Worm (Caenorhabditis elegans) whole organism, L4 larva: ENCODE results near the gene inpp-1.
A peak's percentile ranks its signal among the peaks of the same experiment; 100 is the strongest.

Source experiments
- F26F4.8 ChIP-seq: fragments of 200-800 bp; sonication (Bioruptor generic); conservative IDR thresholded peaks from 2 replicates; pipeline ENCODE4 v1.3.6; 2022; ENCODE audit warnings: missing genetic modification characterization, missing compliant biosample characterization
- R02D3.7 ChIP-seq: fragments of 150-350 bp; sonication (generic microtip); optimal IDR thresholded peaks from 3 replicates; lab custom pipeline; 2014; ENCODE audit warnings: missing biosample characterization, missing genetic modification characterization
- Y105C5A.15 ChIP-seq: fragments of 200-800 bp; sonication (Bioruptor generic); IDR thresholded peaks from 2 replicates; pipeline ENCODE4 v1.3.6; 2022; ENCODE audit warnings: missing genetic modification characterization, missing compliant biosample characterization
- Y75B8A.6 ChIP-seq: fragments of 200-800 bp; sonication (Bioruptor generic); IDR thresholded peaks from 2 replicates; pipeline ENCODE4 v1.3.6; 2022; ENCODE audit warnings: missing genetic modification reagents, missing genetic modification characterization, missing compliant biosample characterization
- ZK337.2 ChIP-seq: fragments of 200-800 bp; sonication (Bioruptor generic); IDR thresholded peaks from 2 replicates; pipeline ENCODE4 v1.3.6; 2022; ENCODE audit warnings: missing genetic modification reagents, missing genetic modification characterization, missing compliant biosample characterization
- ZK546.5 ChIP-seq, 2 experiments: sonication (generic microtip); optimal IDR thresholded peaks; 2 replicates each; lab custom pipeline; 2017; ENCODE audit warnings: missing biosample characterization in 2 of 2, missing genetic modification characterization in 2 of 2
- aha-1 ChIP-seq: fragments of 150-350 bp; peaks from one replicate; lab custom pipeline; 2014; ENCODE audit warnings: missing biosample characterization, missing genetic modification characterization
- ama-1 ChIP-seq: fragments of 150-350 bp; optimal IDR thresholded peaks from 2 replicates; lab custom pipeline; 2014; ENCODE audit warnings: inconsistent platforms, mixed read lengths
- ceh-32 ChIP-seq: sonication (generic microtip); optimal IDR thresholded peaks from 2 replicates; lab custom pipeline; 2016; ENCODE audit warnings: mild to moderate bottlenecking, missing genetic modification characterization, missing compliant biosample characterization; ENCODE audit not compliant: poor library complexity
- daf-12 ChIP-seq: fragments of 150-350 bp; optimal IDR thresholded peaks from 2 replicates; lab custom pipeline; 2014; ENCODE audit warnings: missing biosample characterization, missing genetic modification reagents, missing genetic modification characterization
- daf-16 ChIP-seq, 3 experiments: sonication (generic microtip); optimal IDR thresholded peaks; 2 replicates each; lab custom pipeline; 2016 to 2017; ENCODE audit warnings: missing genetic modification characterization in 3 of 3, missing genetic modification reagents in 3 of 3, mild to moderate bottlenecking in 2 of 3, missing compliant biosample characterization in 2 of 3, missing biosample characterization in 1 of 3, moderate library complexity in 1 of 3
- dmd-6 ChIP-seq: fragments of 200-800 bp; sonication (Bioruptor generic); IDR thresholded peaks from 2 replicates; pipeline ENCODE4 v1.3.6; 2022; ENCODE audit warnings: missing genetic modification reagents, missing genetic modification characterization, missing compliant biosample characterization
- dmd-8 ChIP-seq: fragments of 200-800 bp; sonication (Bioruptor generic); IDR thresholded peaks from 2 replicates; pipeline ENCODE4 v1.3.6; 2022; ENCODE audit warnings: missing genetic modification characterization, missing compliant biosample characterization
- dmd-9 ChIP-seq: fragments of 200-800 bp; sonication (Bioruptor generic); IDR thresholded peaks from 2 replicates; pipeline ENCODE4 v1.3.6; 2022; ENCODE audit warnings: missing genetic modification reagents, missing genetic modification characterization, missing compliant biosample characterization
- duxl-1 ChIP-seq: sonication (generic microtip); optimal IDR thresholded peaks from 2 replicates; lab custom pipeline; 2016; ENCODE audit warnings: mild to moderate bottlenecking, missing genetic modification characterization, moderate library complexity, missing compliant biosample characterization; ENCODE audit not compliant: poor library complexity
- dve-1 ChIP-seq: sonication (generic microtip); optimal IDR thresholded peaks from 2 replicates; lab custom pipeline; 2017; ENCODE audit warnings: antibody characterized with exemption, mild to moderate bottlenecking, missing genetic modification characterization, missing compliant biosample characterization; ENCODE audit not compliant: insufficient read depth
- egl-27 ChIP-seq: sonication (generic microtip); optimal IDR thresholded peaks from 3 replicates; lab custom pipeline; 2017; ENCODE audit warnings: missing biosample characterization, missing genetic modification reagents, missing genetic modification characterization
- fkh-10 ChIP-seq: fragments of 150-350 bp; optimal IDR thresholded peaks from 2 replicates; lab custom pipeline; 2014; ENCODE audit warnings: missing biosample characterization, missing genetic modification reagents, missing genetic modification characterization
- fos-1 ChIP-seq: fragments of 150-350 bp; optimal IDR thresholded peaks from 2 replicates; lab custom pipeline; 2014; ENCODE audit warnings: missing biosample characterization, missing genetic modification characterization
- hif-1 ChIP-seq, 2 experiments: sonication (generic microtip); optimal IDR thresholded peaks; 2 replicates each; lab custom pipeline; 2016 to 2017; ENCODE audit warnings: missing compliant biosample characterization in 2 of 2, missing genetic modification characterization in 2 of 2, missing genetic modification reagents in 2 of 2, missing genotype in 2 of 2, mild to moderate bottlenecking in 1 of 2
- hlh-11 ChIP-seq: fragments of 200-800 bp; sonication (Bioruptor generic); optimal IDR thresholded peaks from 2 replicates; lab custom pipeline; 2018; ENCODE audit warnings: mild to moderate bottlenecking, missing genetic modification characterization, missing compliant biosample characterization
- hmg-1.1 ChIP-seq: fragments of 200-800 bp; sonication (Bioruptor generic); IDR thresholded peaks from 2 replicates; pipeline ENCODE4 v1.3.6; 2022; ENCODE audit warnings: missing genetic modification reagents, missing genetic modification characterization, missing compliant biosample characterization
- jun-1 ChIP-seq: fragments of 150-350 bp; optimal IDR thresholded peaks from 2 replicates; lab custom pipeline; 2014; ENCODE audit warnings: missing biosample characterization, missing genetic modification reagents, missing genetic modification characterization
- lin-15B ChIP-seq: fragments of 150-350 bp; sonication (generic microtip); optimal IDR thresholded peaks from 3 replicates; lab custom pipeline; 2014; ENCODE audit warnings: missing biosample characterization, missing genetic modification characterization
- lin-29 ChIP-seq: fragments of 200-800 bp; sonication (Bioruptor generic); IDR thresholded peaks from 2 replicates; pipeline ENCODE4 v1.3.6; 2022; ENCODE audit warnings: missing genetic modification reagents, missing genetic modification characterization, missing compliant biosample characterization
- mdl-1 ChIP-seq, 2 experiments: fragments of 150-350 bp in 1 of 2; sonication (generic microtip) in 1 of 2; optimal IDR thresholded peaks; 2 replicates each; lab custom pipeline; 2014 to 2017; ENCODE audit warnings: missing biosample characterization in 2 of 2, missing genetic modification characterization in 2 of 2
- mep-1 ChIP-seq: fragments of 150-350 bp; sonication (generic microtip); optimal IDR thresholded peaks from 3 replicates; lab custom pipeline; 2014; ENCODE audit warnings: missing biosample characterization, missing genetic modification characterization
- mes-2 ChIP-seq: sonication (generic microtip); optimal IDR thresholded peaks from 2 replicates; lab custom pipeline; 2016; ENCODE audit warnings: missing genotype, mild to moderate bottlenecking, missing genetic modification characterization, missing compliant biosample characterization; ENCODE audit not compliant: poor library complexity, severe bottlenecking
- mxl-2 ChIP-seq: fragments of 200-800 bp; sonication (Bioruptor generic); conservative IDR thresholded peaks from 2 replicates; pipeline ENCODE4 v1.3.6; 2022; ENCODE audit warnings: missing genetic modification reagents, missing genetic modification characterization, missing compliant biosample characterization
- nhr-25 ChIP-seq: sonication (generic microtip); optimal IDR thresholded peaks from 2 replicates; lab custom pipeline; 2017; ENCODE audit warnings: missing genetic modification characterization, mild to moderate bottlenecking, missing compliant biosample characterization, antibody characterized with exemption, moderate library complexity, borderline replicate concordance; ENCODE audit not compliant: insufficient read depth
- nhr-28 ChIP-seq: fragments of 150-350 bp; optimal IDR thresholded peaks from 2 replicates; lab custom pipeline; 2014; ENCODE audit warnings: missing biosample characterization, missing genetic modification characterization
- nhr-48 ChIP-seq: sonication (generic microtip); optimal IDR thresholded peaks from 2 replicates; lab custom pipeline; 2016; ENCODE audit warnings: mild to moderate bottlenecking, missing genetic modification characterization, missing compliant biosample characterization
- nhr-6 ChIP-seq: fragments of 150-350 bp; optimal IDR thresholded peaks from 2 replicates; lab custom pipeline; 2014; ENCODE audit warnings: missing biosample characterization, missing genetic modification characterization
- nhr-76 ChIP-seq: fragments of 150-350 bp; optimal IDR thresholded peaks from 2 replicates; lab custom pipeline; 2014; ENCODE audit warnings: missing biosample characterization, missing genetic modification characterization
- nhr-77 ChIP-seq: fragments of 150-350 bp; optimal IDR thresholded peaks from 2 replicates; lab custom pipeline; 2014; ENCODE audit warnings: missing biosample characterization, missing genetic modification characterization
- php-3 ChIP-seq: fragments of 200-800 bp; sonication (Bioruptor generic); IDR thresholded peaks from 2 replicates; pipeline ENCODE4 v1.3.6; 2022; ENCODE audit warnings: missing genetic modification reagents, missing genetic modification characterization, missing compliant biosample characterization
- pqm-1 ChIP-seq: sonication (generic microtip); optimal IDR thresholded peaks from 2 replicates; lab custom pipeline; 2017; ENCODE audit warnings: missing biosample characterization, missing genetic modification characterization
- rbr-2 ChIP-seq: sonication (generic microtip); optimal IDR thresholded peaks from 2 replicates; lab custom pipeline; 2016; ENCODE audit warnings: missing genotype, missing genetic modification characterization, missing compliant biosample characterization
- sdz-12 ChIP-seq: fragments of 200-800 bp; sonication (Bioruptor generic); optimal IDR thresholded peaks from 2 replicates; lab custom pipeline; 2018; ENCODE audit warnings: mild to moderate bottlenecking, missing genetic modification characterization, missing compliant biosample characterization
- set-16 ChIP-seq: fragments of 200-800 bp; sonication (Bioruptor generic); IDR thresholded peaks from 2 replicates; pipeline ENCODE4 v1.3.6; 2022; ENCODE audit warnings: missing genetic modification reagents, missing genetic modification characterization, missing compliant biosample characterization
- skn-1 ChIP-seq: fragments of 150-350 bp; optimal IDR thresholded peaks from 2 replicates; lab custom pipeline; 2014; ENCODE audit warnings: missing biosample characterization, missing genetic modification characterization
- snpc-1.2 ChIP-seq: fragments of 200-800 bp; sonication (Bioruptor generic); IDR thresholded peaks from 2 replicates; pipeline ENCODE4 v1.3.6; 2022; ENCODE audit warnings: missing genetic modification reagents, missing genetic modification characterization, missing compliant biosample characterization
- snpc-4 ChIP-seq: fragments of 150-350 bp; optimal IDR thresholded peaks from 2 replicates; lab custom pipeline; 2014; ENCODE audit warnings: missing biosample characterization, missing genetic modification characterization
- spr-1 ChIP-seq: sonication (generic microtip); optimal IDR thresholded peaks from 2 replicates; lab custom pipeline; 2016; ENCODE audit warnings: mild to moderate bottlenecking, missing genetic modification characterization, missing compliant biosample characterization
- tag-97 ChIP-seq: fragments of 200-800 bp; sonication (Bioruptor generic); IDR thresholded peaks from 2 replicates; pipeline ENCODE4 v1.3.6; 2022; ENCODE audit warnings: missing genetic modification characterization, missing compliant biosample characterization
- unc-130 ChIP-seq: sonication (generic microtip); optimal IDR thresholded peaks from 2 replicates; lab custom pipeline; 2016; ENCODE audit warnings: missing genetic modification reagents, missing genetic modification characterization, missing compliant biosample characterization
- unc-39 ChIP-seq: sonication (generic microtip); optimal IDR thresholded peaks from 2 replicates; lab custom pipeline; 2017; ENCODE audit warnings: missing biosample characterization, missing genetic modification characterization
- unc-62 ChIP-seq, 3 experiments: fragments of 150-350 bp in 1 of 3; sonication (generic microtip); optimal IDR thresholded peaks in 2 of 3; peaks in 1 of 3; 1 replicate in 1 of 3; 2 replicates in 2 of 3; lab custom pipeline; 2014 to 2017; ENCODE audit warnings: missing biosample characterization in 3 of 3, missing genetic modification characterization in 3 of 3, missing genetic modification reagents in 3 of 3, missing genotype in 1 of 3
- vab-7 ChIP-seq: fragments of 200-800 bp; sonication (Bioruptor generic); IDR thresholded peaks from 2 replicates; pipeline ENCODE4 v1.3.6; 2022; ENCODE audit warnings: missing genetic modification reagents, missing genetic modification characterization, missing compliant biosample characterization
- zag-1 ChIP-seq: fragments of 150-350 bp; optimal IDR thresholded peaks from 2 replicates; lab custom pipeline; 2014; ENCODE audit warnings: missing biosample characterization, missing genetic modification characterization
- zfp-2 ChIP-seq: sonication (generic microtip); optimal IDR thresholded peaks from 2 replicates; lab custom pipeline; 2016; ENCODE audit warnings: mild to moderate bottlenecking, missing genetic modification characterization, missing compliant biosample characterization
- ztf-11 ChIP-seq: fragments of 150-350 bp; optimal IDR thresholded peaks from 2 replicates; lab custom pipeline; 2014; ENCODE audit warnings: missing biosample characterization, missing genetic modification characterization

Gene inpp-1

DNA sequence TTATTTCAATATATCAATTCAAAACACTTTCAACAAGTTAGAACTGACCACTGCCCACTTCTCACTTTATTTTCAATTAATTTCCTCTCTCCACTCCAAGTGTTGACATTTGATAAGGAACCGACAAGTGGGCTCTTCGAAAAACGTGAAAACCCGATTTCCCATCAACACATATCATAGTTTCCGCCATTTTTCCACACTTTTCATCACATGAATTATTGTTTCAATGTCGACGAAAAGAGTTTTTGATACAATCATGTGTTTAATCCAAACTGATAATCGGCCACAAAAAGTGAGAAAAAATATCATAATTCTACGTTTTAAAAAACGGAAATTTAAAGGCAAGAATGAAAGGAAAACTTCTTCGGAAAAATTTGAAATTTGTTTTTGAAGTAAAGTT is 22.0 kb upstream of the inpp-1 start:
- TF ChIP-seq snpc-1.2 (GFP tag; lab: Robert Waterston, UW) (no peak), nhr-6 (no peak), hmg-1.1 (no peak), tag-97 (GFP tag; lab: Robert Waterston, UW) (no peak), ceh-32 (tag; lab: Kevin White, UChicago) (no peak), mdl-1 (tag; optimal IDR thresholded peaks at IDR 0.05; lab: Kevin White, UChicago) (no peak), dmd-9 (GFP tag; lab: Robert Waterston, UW) (no peak), egl-27 (tag; lab: Kevin White, UChicago) (no peak), nhr-28 (tag; lab: Kevin White, UChicago) (peak; percentile 37), dmd-8 (GFP tag; lab: Robert Waterston, UW) (no peak), mxl-2 (GFP tag; lab: Robert Waterston, UW) (no peak), rbr-2 (tag; lab: Kevin White, UChicago) (no peak), zag-1 (tag; lab: Kevin White, UChicago) (no peak), set-16 (GFP tag; lab: Robert Waterston, UW) (no peak), duxl-1 (tag; lab: Kevin White, UChicago) (no peak), ZK337.2 (GFP tag; lab: Robert Waterston, UW) (no peak), R02D3.7 (tag; lab: Kevin White, UChicago) (no peak), lin-29 (GFP tag; lab: Robert Waterston, UW) (no peak), F26F4.8 (GFP tag; lab: Robert Waterston, UW) (no peak), unc-130 (GFP tag; lab: Kevin White, UChicago) (no peak), dve-1 (tag; lab: Kevin White, UChicago) (peak; percentile 82), hlh-11 (tag; lab: Kevin White, UChicago) (peak; percentile 76), aha-1 (tag; lab: Kevin White, UChicago) (no peak), daf-16 (GFP tag; optimal IDR thresholded peaks at IDR 0.05; lab: Kevin White, UChicago) (no peak), daf-16 (tag; optimal IDR thresholded peaks at IDR 0.05; lab: Kevin White, UChicago) (peak; percentile 96), fos-1 (no peak), Y105C5A.15 (GFP tag; lab: Robert Waterston, UW) (no peak), fkh-10 (GFP tag; lab: Kevin White, UChicago) (no peak), zfp-2 (tag; lab: Kevin White, UChicago) (no peak), hif-1 (tag; optimal IDR thresholded peaks at IDR 0.05; lab: Kevin White, UChicago) (no peak), nhr-25 (tag; lab: Kevin White, UChicago) (no peak), ama-1 (lab: Kevin White, UChicago) (no peak), nhr-48 (tag; lab: Kevin White, UChicago) (no peak), sdz-12 (no peak), vab-7 (GFP tag; lab: Robert Waterston, UW) (no peak), unc-39 (tag; lab: Kevin White, UChicago) (no peak), dmd-6 (GFP tag; lab: Robert Waterston, UW) (peak; percentile 46; the same call in 1 of the 2 replicates), unc-62 (GFP tag; optimal IDR thresholded peaks at IDR 0.05 in 1 of 2; lab: Kevin White, UChicago) (no peak), unc-62 (tag; optimal IDR thresholded peaks at IDR 0.05; lab: Kevin White, UChicago) (no peak), mes-2 (tag; lab: Kevin White, UChicago) (no peak), lin-15B (tag; lab: Kevin White, UChicago) (no peak), snpc-4 (tag; lab: Kevin White, UChicago) (no peak), daf-12 (no peak), nhr-76 (tag; lab: Kevin White, UChicago) (no peak), ZK546.5 (tag; optimal IDR thresholded peaks at IDR 0.05; lab: Kevin White, UChicago) (no peak), pqm-1 (tag; lab: Kevin White, UChicago) (peak; percentile 32), mep-1 (tag; lab: Kevin White, UChicago) (no peak), skn-1 (tag; lab: Kevin White, UChicago) (no peak), spr-1 (tag; lab: Kevin White, UChicago) (no peak), Y75B8A.6 (GFP tag; lab: Robert Waterston, UW) (no peak), nhr-77 (tag; lab: Kevin White, UChicago) (no peak), ztf-11 (no peak), jun-1 (tag; lab: Kevin White, UChicago) (no peak), php-3 (peak; percentile 51; the same call in 1 of the 2 replicates)
